Fruit fly (Drosophila melanogaster) whole organism, adult: ENCODE data around the gene Arr2.

Experiments
- CG12768 ChIP-seq: fragments of 200-800 bp; sonication (Bioruptor generic); optimal IDR thresholded peaks from 2 replicates; lab custom pipeline; 2017; ENCODE audit warnings: missing biosample characterization, missing genetic modification characterization, mild to moderate bottlenecking, moderate library complexity, missing genetic modification reagents
- CG14711 ChIP-seq: fragments of 200-800 bp; sonication (Bioruptor generic); optimal IDR thresholded peaks from 2 replicates; lab custom pipeline; 2018; ENCODE audit warnings: missing biosample characterization, mild to moderate bottlenecking, missing genetic modification characterization, moderate library complexity
- CG1620 ChIP-seq: fragments of 200-800 bp; sonication (Bioruptor generic); optimal IDR thresholded peaks from 2 replicates; lab custom pipeline; 2016; ENCODE audit warnings: missing biosample characterization, missing genetic modification characterization
- CG33017 ChIP-seq: fragments of 200-800 bp; sonication (Bioruptor generic); optimal IDR thresholded peaks from 2 replicates; lab custom pipeline; 2018; ENCODE audit warnings: missing biosample characterization, mild to moderate bottlenecking, missing genetic modification characterization, moderate library complexity
- CG5204 ChIP-seq: fragments of 200-800 bp; sonication (Bioruptor generic); optimal IDR thresholded peaks from 2 replicates; lab custom pipeline; 2016; ENCODE audit warnings: missing biosample characterization, missing genetic modification characterization
- CG7101 ChIP-seq: fragments of 200-800 bp; sonication (Bioruptor generic); optimal IDR thresholded peaks from 2 replicates; lab custom pipeline; 2018; ENCODE audit warnings: missing biosample characterization, mild to moderate bottlenecking, missing genetic modification characterization, moderate library complexity
- Crg-1 ChIP-seq: fragments of 200-800 bp; sonication (Bioruptor generic); optimal IDR thresholded peaks from 2 replicates; lab custom pipeline; 2016; ENCODE audit warnings: missing biosample characterization, missing genetic modification characterization
- bab1 ChIP-seq: fragments of 200-800 bp; sonication (Bioruptor generic); optimal IDR thresholded peaks from 3 replicates; lab custom pipeline; 2019; ENCODE audit warnings: missing biosample characterization, mild to moderate bottlenecking, missing genetic modification characterization, moderate library complexity
- cic ChIP-seq: fragments of 200-800 bp; sonication (Bioruptor generic); optimal IDR thresholded peaks from 2 replicates; lab custom pipeline; 2017; ENCODE audit warnings: missing biosample characterization, mild to moderate bottlenecking, missing genetic modification characterization, moderate library complexity
- kay ChIP-seq: fragments of 200-800 bp; sonication (Bioruptor generic); peaks from one replicate; lab custom pipeline; 2016; ENCODE audit warnings: missing biosample characterization, missing genetic modification characterization, borderline replicate concordance
- pad ChIP-seq: fragments of 200-800 bp; sonication (Bioruptor generic); optimal IDR thresholded peaks from 3 replicates; lab custom pipeline; 2017; ENCODE audit warnings: missing biosample characterization, missing genetic modification characterization, mild to moderate bottlenecking, moderate library complexity, missing genetic modification reagents
- tj ChIP-seq: fragments of 200-800 bp; sonication (Bioruptor generic); optimal IDR thresholded peaks from 3 replicates; lab custom pipeline; 2017; ENCODE audit warnings: missing biosample characterization, mild to moderate bottlenecking, missing genetic modification characterization, moderate library complexity

DNA sequence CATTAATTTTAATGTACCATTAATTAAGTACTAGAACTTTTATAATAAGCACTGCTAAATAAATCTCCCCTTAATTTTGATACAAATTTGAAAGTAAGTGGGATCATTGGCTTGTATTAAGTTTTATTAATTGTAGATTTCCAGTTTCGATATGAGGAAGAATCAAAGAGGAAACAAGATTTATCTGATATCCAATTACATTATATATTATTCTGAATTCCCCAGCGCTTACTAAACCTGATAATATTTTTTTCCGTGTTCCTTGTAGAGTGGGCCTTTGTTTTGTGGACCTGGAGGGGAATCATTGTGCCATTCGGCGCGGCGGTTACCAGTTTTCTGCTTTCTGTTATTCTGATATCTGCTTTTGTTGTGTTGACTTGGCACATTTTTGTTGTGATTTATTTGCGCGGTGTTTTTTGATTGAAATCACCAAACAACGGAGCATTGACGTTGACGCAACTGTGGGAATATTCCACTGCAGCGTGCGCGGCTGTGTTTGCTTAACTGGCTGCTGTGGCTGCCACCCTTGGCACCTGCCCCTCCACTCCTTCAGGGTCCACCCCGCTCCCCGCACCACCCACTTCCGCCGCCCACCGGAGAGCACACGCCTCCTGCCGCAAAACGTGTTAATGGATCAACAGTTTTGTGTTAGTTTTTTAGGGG, 35.8 kb upstream of the Arr2 start:
- no peak for TF ChIP-seq pad (GFP tag; lab: Kevin White, UChicago)
- no peak for TF ChIP-seq CG7101 (tag; lab: Kevin White, UChicago)
- TF ChIP-seq CG12768 (GFP tag; lab: Kevin White, UChicago): no peak
- TF ChIP-seq bab1: no peak
- TF ChIP-seq CG14711 (tag; lab: Kevin White, UChicago): no peak
- TF ChIP-seq CG1620 (GFP tag; lab: Kevin White, UChicago): no peak
- no peak for TF ChIP-seq CG5204
- TF ChIP-seq kay (GFP tag; lab: Kevin White, UChicago): no peak
- no peak for TF ChIP-seq cic (GFP tag; lab: Kevin White, UChicago)
- TF ChIP-seq Crg-1 (GFP tag; lab: Kevin White, UChicago): no peak
- no peak for TF ChIP-seq CG33017 (tag; lab: Kevin White, UChicago)
- peak; percentile 67 for TF ChIP-seq tj
